Fruit fly (Drosophila melanogaster) Kc167 (cell line): Measurements from ENCODE around the gene CG12310.

Source experiments
- Myc ChIP-seq: fragments of >200 bp; optimal IDR thresholded peaks from 2 replicates; lab custom pipeline; 2017; ENCODE audit warnings: missing external identifiers
- h ChIP-seq: fragments of >200 bp; optimal IDR thresholded peaks from 3 replicates; lab custom pipeline; 2018; ENCODE audit warnings: missing external identifiers

- TF ChIP-seq Myc (lab: Kevin White, UChicago) (no peak), h (lab: Kevin White, UChicago) (no peak)
These were observed 8.1 kb downstream of the CG12310 start, which contains the start of gene Rpn12R for dm6 chr3L:15042470-15042869.
